Worm (Caenorhabditis elegans) whole organism, early embryonic: ENCODE results near the gene srd-43.

ENCODE experiments used
- ama-1 ChIP-seq: fragments of 150-350 bp; optimal IDR thresholded peaks from 2 replicates; lab custom pipeline; 2014
- ceh-13 ChIP-seq: fragments of 200-800 bp; sonication (Bioruptor generic); optimal IDR thresholded peaks from 2 replicates; lab custom pipeline; 2018; ENCODE audit warnings: mild to moderate bottlenecking, missing genetic modification characterization, missing compliant biosample characterization
- hmbx-1 ChIP-seq: sonication (generic microtip); optimal IDR thresholded peaks from 2 replicates; lab custom pipeline; 2016; ENCODE audit warnings: mild to moderate bottlenecking, missing genetic modification characterization, missing compliant biosample characterization
- pes-1 ChIP-seq: fragments of 200-800 bp; sonication (Bioruptor generic); IDR thresholded peaks from 2 replicates; pipeline ENCODE4 v1.3.6; 2022; ENCODE audit warnings: missing genetic modification reagents, missing genetic modification characterization, missing compliant biosample characterization
- tbx-11 ChIP-seq: fragments of 200-800 bp; sonication (Bioruptor generic); IDR thresholded peaks from 2 replicates; pipeline ENCODE4 v1.3.6; 2022; ENCODE audit warnings: missing genetic modification characterization, missing compliant biosample characterization
- tra-4 ChIP-seq: sonication (generic microtip); optimal IDR thresholded peaks from 2 replicates; lab custom pipeline; 2017; ENCODE audit warnings: missing genetic modification characterization, missing compliant biosample characterization

DNA sequence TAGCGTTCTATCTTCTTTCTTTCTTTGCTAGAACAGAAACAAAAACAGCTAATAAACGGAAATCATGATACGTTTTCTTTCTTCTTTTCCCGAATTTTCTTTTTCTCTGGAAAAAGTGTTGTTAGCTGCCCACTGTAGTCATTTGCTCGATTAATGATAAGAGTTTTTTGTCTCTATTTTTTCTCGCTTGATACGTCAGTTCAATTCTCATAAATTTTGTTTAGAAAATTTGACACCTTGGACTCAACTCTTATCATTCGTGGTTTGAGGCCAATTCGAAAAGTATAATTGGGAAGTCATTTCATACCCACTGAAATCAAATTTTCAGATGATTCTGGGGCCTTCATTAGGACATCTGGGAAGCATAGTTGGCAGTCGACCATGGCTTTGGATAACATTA, 36.2 kb upstream of the srd-43 start:
- TF ChIP-seq pes-1 (GFP tag; lab: Robert Waterston, UW) (no peak), ceh-13 (GFP tag; lab: Kevin White, UChicago) (no peak), tbx-11 (no peak), tra-4 (tag; lab: Kevin White, UChicago) (no peak), ama-1 (lab: Kevin White, UChicago) (no peak), hmbx-1 (tag; lab: Kevin White, UChicago) (no peak)
